Worm (Caenorhabditis elegans): ENCODE data around the gene W10G11.19.

The W10G11.19 gene

ce11 chrII:3546381-3546931 is 4.0 kb upstream of the W10G11.19 start, which contains the start of gene apd-3:
Gene apd-3 (minus strand): TSS chrII:3546431.
- TF ChIP-seq unc-62 (GFP tag; optimal IDR thresholded peaks at IDR 0.05): no peak

ce11 chrII:3547282-3547681 is 3.2 kb upstream of the W10G11.19 start:
- no peak for TF ChIP-seq unc-62 (GFP tag; optimal IDR thresholded peaks at IDR 0.05)

ce11 chrII:3553453-3553852 is 3.0 kb downstream of the W10G11.19 start, which contains the start of gene dnc-3:
Gene dnc-3 (plus strand): TSS chrII:3553724.
- TF ChIP-seq unc-62 (GFP tag; optimal IDR thresholded peaks at IDR 0.05): no peak

ce11 chrII:3554673-3555072 is 4.2 kb downstream of the W10G11.19 start:
- no peak for TF ChIP-seq unc-62 (GFP tag; optimal IDR thresholded peaks at IDR 0.05)

- no peak for TF ChIP-seq unc-62 (GFP tag; optimal IDR thresholded peaks at IDR 0.05)
These were observed 4.8 kb downstream of the W10G11.19 start for ce11 chrII:3555281-3555680.

ce11 chrII:3556584-3556983 is 6.1 kb downstream of the W10G11.19 start:
- no peak for TF ChIP-seq unc-62 (GFP tag; optimal IDR thresholded peaks at IDR 0.05)

ce11 chrII:3557417-3557816 is 7.0 kb downstream of the W10G11.19 start, which contains the start of gene lgc-45:
Gene lgc-45 (plus strand): TSS chrII:3557472.
- no peak for TF ChIP-seq unc-62 (GFP tag; optimal IDR thresholded peaks at IDR 0.05)

- no peak for TF ChIP-seq unc-62 (GFP tag; optimal IDR thresholded peaks at IDR 0.05)
These were observed 10.1 kb downstream of the W10G11.19 start, which contains the start of gene W10G11.1 for ce11 chrII:3560592-3560991. Gene W10G11.1 (minus strand): TSS chrII:3560692.

- TF ChIP-seq unc-62 (GFP tag; optimal IDR thresholded peaks at IDR 0.05): no peak
These were observed 11.1 kb downstream of the W10G11.19 start, which contains the start of gene W10G11.2 for ce11 chrII:3561561-3561960. Gene W10G11.2 (minus strand): TSS chrII:3561661.

ce11 chrII:3562419-3562818 is 12.0 kb downstream of the W10G11.19 start, which contains the start of gene W10G11.3:
Gene W10G11.3 (minus strand): TSS chrII:3562519.
- TF ChIP-seq unc-62 (GFP tag; optimal IDR thresholded peaks at IDR 0.05): no peak

ce11 chrII:3567066-3567465 is 16.6 kb downstream of the W10G11.19 start:
- no peak for TF ChIP-seq unc-62 (GFP tag; optimal IDR thresholded peaks at IDR 0.05)

- TF ChIP-seq unc-62 (GFP tag; optimal IDR thresholded peaks at IDR 0.05): no peak
These were observed 18.7 kb downstream of the W10G11.19 start, which contains the start of gene clec-127 for ce11 chrII:3569118-3569517. Gene clec-127 (minus strand): TSS chrII:3569218.

ce11 chrII:3570927-3571538 is 20.6 kb downstream of the W10G11.19 start, which contains the start of the genes clec-128 and clec-129:
Gene clec-128 (minus strand): TSS chrII:3571027.
Gene clec-129 (plus strand): TSS chrII:3571488.
- TF ChIP-seq unc-62 (GFP tag; optimal IDR thresholded peaks at IDR 0.05): no peak

ce11 chrII:3573255-3573654 is 22.8 kb downstream of the W10G11.19 start, which contains the start of gene clec-130:
Gene clec-130 (plus strand): TSS chrII:3573555.
- no peak for TF ChIP-seq unc-62 (GFP tag; optimal IDR thresholded peaks at IDR 0.05)

ce11 chrII:3576742-3577141 is 26.3 kb downstream of the W10G11.19 start, which contains the start of gene clec-132:
Gene clec-132 (plus strand): TSS chrII:3577042.
- TF ChIP-seq unc-62 (GFP tag; optimal IDR thresholded peaks at IDR 0.05): no peak

- no peak for TF ChIP-seq unc-62 (GFP tag; optimal IDR thresholded peaks at IDR 0.05)
These were observed 27.7 kb downstream of the W10G11.19 start, which contains the start of gene clec-133 for ce11 chrII:3578121-3578520. Gene clec-133 (plus strand): TSS chrII:3578421.

- no peak for TF ChIP-seq unc-62 (GFP tag; optimal IDR thresholded peaks at IDR 0.05)
These were observed 29.3 kb downstream of the W10G11.19 start, which contains the start of gene clec-134 for ce11 chrII:3579767-3580166. Gene clec-134 (plus strand): TSS chrII:3580067.
